ENCODE assay signal across 5 worm cellular contexts in the genomic region with DNA sequence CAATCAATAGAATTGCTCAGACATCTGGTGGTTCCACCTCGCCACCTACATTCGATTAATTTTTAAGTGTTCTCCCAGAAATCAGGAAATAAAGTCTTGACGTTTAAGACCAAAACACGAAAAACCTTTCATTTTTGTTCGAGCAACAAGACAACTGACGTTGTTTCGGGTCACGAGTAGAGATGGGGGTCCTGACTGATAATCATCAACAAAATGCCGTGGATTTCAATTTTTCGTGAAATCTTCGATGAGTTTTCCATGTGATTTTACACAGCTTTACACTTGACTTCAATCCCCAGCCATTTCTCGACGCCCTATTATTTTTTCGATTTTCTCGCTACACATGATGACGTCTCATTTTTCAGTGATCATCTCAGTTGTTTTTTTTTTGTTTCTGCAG.
TF ChIP-seq lines count a peak whose summit lies in the region.

No protein-coding gene starts in this region.

TF ChIP-seq in whole organism, L1 larva, 84 proteins besides CTCF, POLR2A, EP300 and RAD21 (continues in another document):
- TF ChIP-seq mdl-1 (tag; optimal IDR thresholded peaks at IDR 0.05; lab: Kevin White, UChicago) (peak in 1 of 2 experiments; percentile 35), nhr-20 (tag; optimal IDR thresholded peaks at IDR 0.05; lab: Kevin White, UChicago) (peak; percentile 16), nhr-237 (tag; optimal IDR thresholded peaks at IDR 0.05; lab: Kevin White, UChicago) (no peak), aha-1 (tag; optimal IDR thresholded peaks at IDR 0.05; lab: Kevin White, UChicago) (no peak), mab-9 (GFP tag; IDR thresholded peaks at IDR 0.05; lab: Robert Waterston, UW) (no peak), pag-3 (tag; optimal IDR thresholded peaks at IDR 0.05; lab: Kevin White, UChicago; ENCODE audit: borderline replicate concordance, insufficient read depth) (no peak), rnt-1 (tag; optimal IDR thresholded peaks at IDR 0.05; lab: Kevin White, UChicago) (peak; percentile 74), Y116A8C.19 (tag; optimal IDR thresholded peaks at IDR 0.05; lab: Kevin White, UChicago; ENCODE audit: borderline replicate concordance) (no peak), snpc-4 (tag; optimal IDR thresholded peaks at IDR 0.05; lab: Kevin White, UChicago) (no peak), hlh-17 (GFP tag; optimal IDR thresholded peaks at IDR 0.05; lab: Kevin White, UChicago; ENCODE audit: borderline replicate concordance) (no peak), ces-1 (GFP tag; optimal IDR thresholded peaks at IDR 0.05; lab: Kevin White, UChicago) (no peak), nhr-76 (tag; optimal IDR thresholded peaks at IDR 0.05; lab: Kevin White, UChicago) (no peak), ceh-90 (tag; optimal IDR thresholded peaks at IDR 0.05; lab: Kevin White, UChicago) (no peak), elt-3 (tag; optimal IDR thresholded peaks at IDR 0.05; lab: Kevin White, UChicago) (no peak), egl-13 (tag; optimal IDR thresholded peaks at IDR 0.05; lab: Kevin White, UChicago) (no peak), hlh-4 (tag; optimal IDR thresholded peaks at IDR 0.05; lab: Kevin White, UChicago) (no peak), lsy-2 (tag; optimal IDR thresholded peaks at IDR 0.05; lab: Kevin White, UChicago) (peak; percentile 47 to 62)

TF ChIP-seq in whole organism, L2 larva, 48 proteins besides CTCF, POLR2A, EP300 and RAD21:
- TF ChIP-seq F13H6.1 (tag; optimal IDR thresholded peaks at IDR 0.05; lab: Kevin White, UChicago) (peak; percentile 24), snpc-4 (tag; optimal IDR thresholded peaks at IDR 0.05; lab: Kevin White, UChicago) (no peak), sma-9 (GFP tag; optimal IDR thresholded peaks at IDR 0.05; lab: Kevin White, UChicago) (peak; percentile 34), sma-9 (tag; optimal IDR thresholded peaks at IDR 0.05; lab: Kevin White, UChicago) (no peak), lin-13 (GFP tag; optimal IDR thresholded peaks at IDR 0.05; lab: Kevin White, UChicago) (no peak), lsy-2 (tag; optimal IDR thresholded peaks at IDR 0.05; lab: Kevin White, UChicago) (peak in 1 of 2 experiments; percentile 47), C34F6.9 (tag; optimal IDR thresholded peaks at IDR 0.05; lab: Kevin White, UChicago) (peak; percentile 12), nhr-129 (tag; optimal IDR thresholded peaks at IDR 0.05; lab: Kevin White, UChicago) (peak; percentile 69)
TF ChIP-seq in whole organism, L2 larva: peak in this region for 5.

TF ChIP-seq in whole organism, L3 larva, 47 proteins besides CTCF, POLR2A, EP300 and RAD21:
- TF ChIP-seq nfya-1 (tag; optimal IDR thresholded peaks at IDR 0.05; lab: Kevin White, UChicago; ENCODE audit: insufficient read depth) (peak; percentile 41), fkh-10 (GFP tag; optimal IDR thresholded peaks at IDR 0.05; lab: Kevin White, UChicago) (no peak), lin-39 (tag; optimal IDR thresholded peaks at IDR 0.05; lab: Kevin White, UChicago) (peak; percentile 59), ceh-28 (tag; optimal IDR thresholded peaks at IDR 0.05; lab: Kevin White, UChicago) (no peak), snpc-4 (tag; optimal IDR thresholded peaks at IDR 0.05; lab: Kevin White, UChicago) (no peak), elt-2 (tag; optimal IDR thresholded peaks at IDR 0.05; lab: Kevin White, UChicago) (no peak)
TF ChIP-seq in whole organism, L3 larva: peak in this region for 2.

TF ChIP-seq in whole organism, L4 larva, 104 proteins besides CTCF, POLR2A, EP300 and RAD21:
- TF ChIP-seq aha-1 (tag; lab: Kevin White, UChicago) (peak; percentile 78), nhr-11 (tag; optimal IDR thresholded peaks at IDR 0.05; lab: Kevin White, UChicago) (peak; percentile 45), nhr-77 (tag; optimal IDR thresholded peaks at IDR 0.05; lab: Kevin White, UChicago) (no peak), ceh-62 (tag; optimal IDR thresholded peaks at IDR 0.05; lab: Kevin White, UChicago) (no peak), ceh-28 (tag; optimal IDR thresholded peaks at IDR 0.05; lab: Kevin White, UChicago) (no peak), mdt-29 (GFP tag; IDR thresholded peaks at IDR 0.05; lab: Robert Waterston, UW) (no peak), nhr-237 (tag; optimal IDR thresholded peaks at IDR 0.05; lab: Kevin White, UChicago) (no peak), snpc-4 (tag; optimal IDR thresholded peaks at IDR 0.05; lab: Kevin White, UChicago) (no peak), hlh-30 (tag; optimal IDR thresholded peaks at IDR 0.05; lab: Kevin White, UChicago; ENCODE audit: insufficient read depth) (peak; percentile 42), cey-2 (tag; optimal IDR thresholded peaks at IDR 0.05; lab: Kevin White, UChicago; ENCODE audit: borderline replicate concordance, insufficient read depth) (no peak), hlh-11 (tag; optimal IDR thresholded peaks at IDR 0.05; lab: Kevin White, UChicago) (peak; percentile 59), nhr-10 (tag; optimal IDR thresholded peaks at IDR 0.05; lab: Kevin White, UChicago) (no peak), madf-5 (GFP tag; IDR thresholded peaks at IDR 0.05; lab: Robert Waterston, UW) (no peak), nhr-111 (GFP tag; optimal IDR thresholded peaks at IDR 0.05; lab: Kevin White, UChicago) (no peak), nhr-76 (tag; optimal IDR thresholded peaks at IDR 0.05; lab: Kevin White, UChicago) (no peak), zip-2 (tag; optimal IDR thresholded peaks at IDR 0.05; lab: Kevin White, UChicago) (no peak), dmd-8 (GFP tag; IDR thresholded peaks at IDR 0.05; lab: Robert Waterston, UW) (no peak), skn-1 (tag; optimal IDR thresholded peaks at IDR 0.05; lab: Kevin White, UChicago) (no peak), lin-29 (GFP tag; IDR thresholded peaks at IDR 0.05; lab: Robert Waterston, UW) (no peak), Y75B8A.6 (GFP tag; IDR thresholded peaks at IDR 0.05; lab: Robert Waterston, UW) (no peak), lin-38 (GFP tag; IDR thresholded peaks at IDR 0.05; lab: Robert Waterston, UW) (no peak), mep-1 (tag; optimal IDR thresholded peaks at IDR 0.05; lab: Kevin White, UChicago) (no peak), daf-16 (GFP tag; optimal IDR thresholded peaks at IDR 0.05; lab: Kevin White, UChicago) (peak in 1 of 2 experiments; percentile 66), daf-16 (tag; optimal IDR thresholded peaks at IDR 0.05; lab: Kevin White, UChicago) (no peak)

TF ChIP-seq in whole organism, late embryonic, 69 proteins besides CTCF, POLR2A, EP300 and RAD21:
- no peak for TF ChIP-seq elt-4 (tag; optimal IDR thresholded peaks at IDR 0.05; lab: Kevin White, UChicago)
- TF ChIP-seq ceh-30 (tag; optimal IDR thresholded peaks at IDR 0.05; lab: Kevin White, UChicago): no peak
- peak; percentile 6 for TF ChIP-seq unc-55 (GFP tag; optimal IDR thresholded peaks at IDR 0.05; lab: Kevin White, UChicago)
- TF ChIP-seq Y22D7AL.16 (tag; optimal IDR thresholded peaks at IDR 0.05; lab: Kevin White, UChicago): no peak
- no peak for TF ChIP-seq ceh-9 (tag; optimal IDR thresholded peaks at IDR 0.05; lab: Kevin White, UChicago)
- no peak for TF ChIP-seq rnt-1 (tag; optimal IDR thresholded peaks at IDR 0.05; lab: Kevin White, UChicago)
- TF ChIP-seq sox-2 (GFP tag; IDR thresholded peaks at IDR 0.05; lab: Robert Waterston, UW): no peak

Comparison
In these comparisons a context has a peak if more than half of its experiments do, and no peak if none do; other contexts are left out.
1. Of the 29 proteins assayed by ChIP-seq in both whole organism, L4 larva and whole organism, L1 larva: peak only in whole organism, L4 larva: aha-1 and nhr-11; only in whole organism, L1 larva: lsy-2 and unc-130; in both: none; in neither: 24; mixed calls (peak in some experiments, not most) for 1.